Worm (Caenorhabditis elegans) whole organism, L2 larva: Measurements from ENCODE around the gene F13B12.3.

Source experiments
- C34F6.9 ChIP-seq: fragments of 150-350 bp; optimal IDR thresholded peaks from 2 replicates; lab custom pipeline; 2014; ENCODE audit warnings: missing biosample characterization, missing genetic modification characterization
- F13H6.1 ChIP-seq: sonication (generic microtip); optimal IDR thresholded peaks from 2 replicates; lab custom pipeline; 2016; ENCODE audit warnings: missing genetic modification characterization, missing compliant biosample characterization
- R02D3.7 ChIP-seq: fragments of 150-350 bp; optimal IDR thresholded peaks from 2 replicates; lab custom pipeline; 2014; ENCODE audit warnings: missing biosample characterization, missing genetic modification characterization
- Y55F3AM.14 ChIP-seq: fragments of 200-800 bp; sonication (Bioruptor generic); optimal IDR thresholded peaks from 2 replicates; lab custom pipeline; 2018; ENCODE audit warnings: mild to moderate bottlenecking, missing genetic modification characterization, missing compliant biosample characterization
- ZK546.5 ChIP-seq: sonication (generic microtip); optimal IDR thresholded peaks from 2 replicates; lab custom pipeline; 2017; ENCODE audit warnings: missing biosample characterization, missing genetic modification characterization
- alr-1 ChIP-seq: fragments of 150-350 bp; optimal IDR thresholded peaks from 2 replicates; lab custom pipeline; 2014; ENCODE audit warnings: missing biosample characterization, missing genetic modification characterization
- aly-2 ChIP-seq: fragments of 150-350 bp; optimal IDR thresholded peaks from 2 replicates; lab custom pipeline; 2014; ENCODE audit warnings: missing biosample characterization, missing genetic modification characterization
- blmp-1 ChIP-seq: sonication (generic microtip); optimal IDR thresholded peaks from 2 replicates; lab custom pipeline; 2017; ENCODE audit warnings: missing genetic modification characterization, mild to moderate bottlenecking, missing compliant biosample characterization, antibody characterized with exemption, moderate library complexity; ENCODE audit not compliant: insufficient read depth
- ceh-16 ChIP-seq: fragments of 150-350 bp; optimal IDR thresholded peaks from 2 replicates; lab custom pipeline; 2014; ENCODE audit warnings: missing biosample characterization, missing genetic modification characterization
- ceh-82 ChIP-seq: fragments of 150-350 bp; optimal IDR thresholded peaks from 2 replicates; lab custom pipeline; 2014; ENCODE audit warnings: missing biosample characterization, missing genetic modification characterization
- crh-2 ChIP-seq: sonication (generic microtip); optimal IDR thresholded peaks from 2 replicates; lab custom pipeline; 2017; ENCODE audit warnings: missing biosample characterization, missing genetic modification characterization
- dmd-4 ChIP-seq: sonication (generic microtip); optimal IDR thresholded peaks from 2 replicates; lab custom pipeline; 2017; ENCODE audit warnings: missing biosample characterization, missing genetic modification characterization
- egl-27 ChIP-seq: sonication (generic microtip); optimal IDR thresholded peaks from 3 replicates; lab custom pipeline; 2017; ENCODE audit warnings: missing biosample characterization, missing genetic modification reagents, missing genetic modification characterization
- elt-1 ChIP-seq: fragments of 150-350 bp; optimal IDR thresholded peaks from 2 replicates; lab custom pipeline; 2014; ENCODE audit warnings: missing biosample characterization, missing genetic modification characterization
- elt-3 ChIP-seq: sonication (generic microtip); optimal IDR thresholded peaks from 2 replicates; lab custom pipeline; 2017; ENCODE audit warnings: missing biosample characterization, missing genetic modification characterization
- fos-1 ChIP-seq: fragments of 150-350 bp; optimal IDR thresholded peaks from 2 replicates; lab custom pipeline; 2014; ENCODE audit warnings: missing biosample characterization, missing genetic modification characterization
- gmeb-1 ChIP-seq: fragments of 150-350 bp; optimal IDR thresholded peaks from 2 replicates; lab custom pipeline; 2014; ENCODE audit warnings: missing biosample characterization, missing genetic modification characterization
- lin-11 ChIP-seq: fragments of 150-350 bp; sonication (generic microtip); optimal IDR thresholded peaks from 2 replicates; lab custom pipeline; 2014; ENCODE audit warnings: missing biosample characterization, missing genetic modification characterization, inconsistent platforms, mixed read lengths
- lin-13 ChIP-seq: fragments of 150-350 bp; optimal IDR thresholded peaks from 2 replicates; lab custom pipeline; 2014; ENCODE audit warnings: missing biosample characterization, missing genetic modification reagents, missing genetic modification characterization
- lsy-2 ChIP-seq, 2 experiments: fragments of 150-350 bp in 1 of 2; sonication (generic microtip) in 1 of 2; optimal IDR thresholded peaks; 2 replicates each; lab custom pipeline; 2014 to 2017; ENCODE audit warnings: missing biosample characterization in 2 of 2, missing genetic modification characterization in 2 of 2
- mbf-1 ChIP-seq: sonication (generic microtip); optimal IDR thresholded peaks from 2 replicates; lab custom pipeline; 2017; ENCODE audit warnings: missing biosample characterization, missing genetic modification characterization
- mdl-1 ChIP-seq, 2 experiments: fragments of 150-350 bp in 1 of 2; sonication (generic microtip) in 1 of 2; optimal IDR thresholded peaks; 2 replicates each; lab custom pipeline; 2017; ENCODE audit warnings: missing biosample characterization in 2 of 2, missing genetic modification characterization in 2 of 2
- nhr-10 ChIP-seq: sonication (generic microtip); optimal IDR thresholded peaks from 2 replicates; lab custom pipeline; 2017; ENCODE audit warnings: missing biosample characterization, missing genetic modification characterization
- nhr-11 ChIP-seq: fragments of 150-350 bp; optimal IDR thresholded peaks from 2 replicates; lab custom pipeline; 2014; ENCODE audit warnings: missing biosample characterization, missing genetic modification characterization
- nhr-12 ChIP-seq: fragments of 150-350 bp; optimal IDR thresholded peaks from 2 replicates; lab custom pipeline; 2014; ENCODE audit warnings: missing biosample characterization, missing genetic modification characterization
- nhr-129 ChIP-seq: fragments of 150-350 bp; optimal IDR thresholded peaks from 2 replicates; lab custom pipeline; 2014; ENCODE audit warnings: missing biosample characterization, missing genetic modification characterization
- nhr-21 ChIP-seq: fragments of 150-350 bp; optimal IDR thresholded peaks from 2 replicates; lab custom pipeline; 2014; ENCODE audit warnings: missing biosample characterization, missing genetic modification characterization
- nhr-23 ChIP-seq: fragments of 150-350 bp; optimal IDR thresholded peaks from 2 replicates; lab custom pipeline; 2014; ENCODE audit warnings: missing biosample characterization, missing genetic modification reagents, missing genetic modification characterization
- nhr-237 ChIP-seq: fragments of 150-350 bp; optimal IDR thresholded peaks from 2 replicates; lab custom pipeline; 2014; ENCODE audit warnings: missing biosample characterization, missing genetic modification characterization
- nhr-25 ChIP-seq: fragments of 150-350 bp; sonication (generic microtip); optimal IDR thresholded peaks from 3 replicates; lab custom pipeline; 2014; ENCODE audit warnings: missing biosample characterization, missing genetic modification characterization
- nhr-6 ChIP-seq: fragments of 150-350 bp; optimal IDR thresholded peaks from 2 replicates; lab custom pipeline; 2014; ENCODE audit warnings: missing biosample characterization, missing genetic modification characterization
- nhr-77 ChIP-seq: fragments of 150-350 bp; optimal IDR thresholded peaks from 2 replicates; lab custom pipeline; 2014; ENCODE audit warnings: missing biosample characterization, missing genetic modification characterization
- peb-1 ChIP-seq: fragments of 150-350 bp; optimal IDR thresholded peaks from 2 replicates; lab custom pipeline; 2014; ENCODE audit warnings: missing biosample characterization, missing genetic modification characterization
- sem-4 ChIP-seq: fragments of 150-350 bp; optimal IDR thresholded peaks from 2 replicates; lab custom pipeline; 2014; ENCODE audit warnings: missing biosample characterization, missing genetic modification reagents, missing genetic modification characterization
- skn-1 ChIP-seq: sonication (generic microtip); optimal IDR thresholded peaks from 2 replicates; lab custom pipeline; 2017; ENCODE audit warnings: missing biosample characterization, missing genetic modification characterization
- sma-3 ChIP-seq: sonication (generic microtip); optimal IDR thresholded peaks from 2 replicates; lab custom pipeline; 2016; ENCODE audit warnings: missing genetic modification reagents, missing genetic modification characterization, missing compliant biosample characterization
- sma-9 ChIP-seq, 2 experiments: fragments of 150-350 bp in 1 of 2; sonication (generic microtip) in 1 of 2; optimal IDR thresholded peaks; 2 replicates each; lab custom pipeline; 2014 to 2016; ENCODE audit warnings: missing genetic modification characterization in 2 of 2, mild to moderate bottlenecking in 1 of 2, missing biosample characterization in 1 of 2, missing compliant biosample characterization in 1 of 2, missing genetic modification reagents in 1 of 2, moderate library complexity in 1 of 2
- snpc-4 ChIP-seq: fragments of 150-350 bp; optimal IDR thresholded peaks from 2 replicates; lab custom pipeline; 2014; ENCODE audit warnings: missing biosample characterization, missing genetic modification characterization
- unc-55 ChIP-seq: fragments of 150-350 bp; sonication (generic microtip); optimal IDR thresholded peaks from 3 replicates; lab custom pipeline; 2014; ENCODE audit warnings: missing biosample characterization, missing genetic modification reagents, missing genetic modification characterization
- unc-62 ChIP-seq: fragments of 150-350 bp; optimal IDR thresholded peaks from 2 replicates; lab custom pipeline; 2014; ENCODE audit warnings: missing biosample characterization, missing genetic modification reagents, missing genetic modification characterization
- zag-1 ChIP-seq: fragments of 150-350 bp; optimal IDR thresholded peaks from 2 replicates; lab custom pipeline; 2014; ENCODE audit warnings: missing biosample characterization, missing genetic modification characterization
- ztf-1 ChIP-seq: fragments of 200-800 bp; sonication (Bioruptor generic); conservative IDR thresholded peaks from 2 replicates; pipeline ENCODE4 v1.3.6; 2022; ENCODE audit warnings: missing genetic modification characterization, missing compliant biosample characterization
- ztf-11 ChIP-seq: sonication (generic microtip); optimal IDR thresholded peaks from 2 replicates; lab custom pipeline; 2017; ENCODE audit warnings: missing biosample characterization, missing genetic modification characterization
- ztf-4 ChIP-seq: fragments of 150-350 bp; optimal IDR thresholded peaks from 2 replicates; lab custom pipeline; 2014; ENCODE audit warnings: missing biosample characterization, missing genetic modification characterization

F13B12.3 gene

ce11 chrIV:10403193-10404058 lies 35.5 kb upstream of the F13B12.3 start, which contains the start of gene gpa-7:
Gene gpa-7, plus strand, starts transcription at chrIV:10404008.
- TF ChIP-seq mbf-1 (tag; lab: Kevin White, UChicago) (no peak), egl-27 (tag; lab: Kevin White, UChicago) (peak; percentile 22), ztf-4 (tag; lab: Kevin White, UChicago) (peak; percentile 18), nhr-12 (tag; lab: Kevin White, UChicago) (no peak), nhr-237 (tag; lab: Kevin White, UChicago) (no peak), ceh-16 (tag; lab: Kevin White, UChicago) (no peak), lin-11 (tag; lab: Kevin White, UChicago) (peak; percentile 69), dmd-4 (tag; lab: Kevin White, UChicago) (no peak), unc-62 (GFP tag; lab: Kevin White, UChicago) (no peak), nhr-77 (tag; lab: Kevin White, UChicago) (no peak), ztf-1 (no peak), elt-1 (tag; lab: Kevin White, UChicago) (no peak), Y55F3AM.14 (peak; percentile 22), nhr-11 (no peak), nhr-25 (tag; lab: Kevin White, UChicago) (no peak), ceh-82 (tag; lab: Kevin White, UChicago) (no peak), nhr-129 (peak; percentile 78), lin-13 (peak; percentile 28), nhr-23 (tag; lab: Kevin White, UChicago) (no peak), elt-3 (no peak), sem-4 (peak; percentile 52), ztf-11 (tag; lab: Kevin White, UChicago) (no peak), mdl-1 (tag; optimal IDR thresholded peaks at IDR 0.05; lab: Kevin White, UChicago) (peak; percentile 32 to 35), peb-1 (tag; lab: Kevin White, UChicago) (no peak), fos-1 (tag; lab: Kevin White, UChicago) (peak; percentile 27), sma-3 (GFP tag; lab: Kevin White, UChicago) (no peak), alr-1 (tag; lab: Kevin White, UChicago) (no peak), R02D3.7 (tag; lab: Kevin White, UChicago) (no peak), nhr-10 (tag; lab: Kevin White, UChicago) (no peak), skn-1 (no peak), crh-2 (tag; lab: Kevin White, UChicago) (peak; percentile 59), unc-55 (peak; percentile 67), ZK546.5 (tag; lab: Kevin White, UChicago) (no peak), lsy-2 (tag; optimal IDR thresholded peaks at IDR 0.05; lab: Kevin White, UChicago) (peak; percentile 25 to 62), zag-1 (peak; percentile 85), nhr-6 (tag; lab: Kevin White, UChicago) (peak; percentile 56), sma-9 (GFP tag; optimal IDR thresholded peaks at IDR 0.05; lab: Kevin White, UChicago) (peak; percentile 82), sma-9 (tag; optimal IDR thresholded peaks at IDR 0.05; lab: Kevin White, UChicago) (no peak), C34F6.9 (tag; lab: Kevin White, UChicago) (peak; percentile 84), aly-2 (no peak), snpc-4 (tag; lab: Kevin White, UChicago) (peak; percentile 38), F13H6.1 (peak; percentile 91), nhr-21 (tag; lab: Kevin White, UChicago) (peak; percentile 22)

ce11 chrIV:10409377-10409776 lies 29.5 kb upstream of the F13B12.3 start, which contains the start of gene rfk-1:
Gene rfk-1, minus strand, starts transcription at chrIV:10409477.
- no peak for TF ChIP-seq fos-1 (tag; lab: Kevin White, UChicago)
- TF ChIP-seq R02D3.7 (tag; lab: Kevin White, UChicago) = no peak
- no peak for TF ChIP-seq skn-1
- no peak for TF ChIP-seq nhr-25 (tag; lab: Kevin White, UChicago)
- TF ChIP-seq peb-1 (tag; lab: Kevin White, UChicago) = no peak
- TF ChIP-seq F13H6.1 = no peak
- TF ChIP-seq nhr-23 (tag; lab: Kevin White, UChicago) = no peak
- TF ChIP-seq C34F6.9 (tag; lab: Kevin White, UChicago) = no peak
- TF ChIP-seq ceh-82 (tag; lab: Kevin White, UChicago) = no peak
- no peak for TF ChIP-seq gmeb-1
- TF ChIP-seq blmp-1 (tag; lab: Kevin White, UChicago) = no peak
